Worm (Caenorhabditis elegans) whole organism, L4 larva: ENCODE data around the gene srxa-12.

Source experiments
- D1046.2 ChIP-seq: fragments of 200-800 bp; sonication (Bioruptor generic); IDR thresholded peaks from 2 replicates; pipeline ENCODE4 v1.3.6; 2022; ENCODE audit warnings: missing genetic modification characterization, missing compliant biosample characterization
- F37D6.2 ChIP-seq: sonication (generic microtip); optimal IDR thresholded peaks from 2 replicates; lab custom pipeline; 2016; ENCODE audit warnings: mild to moderate bottlenecking, missing genetic modification characterization, missing compliant biosample characterization
- F44E2.7 ChIP-seq: fragments of 200-800 bp; sonication (Bioruptor generic); IDR thresholded peaks from 2 replicates; pipeline ENCODE4 v2.1.2; 2022; ENCODE audit warnings: missing genetic modification characterization, missing compliant biosample characterization
- R02D3.7 ChIP-seq: fragments of 150-350 bp; sonication (generic microtip); optimal IDR thresholded peaks from 3 replicates; lab custom pipeline; 2014; ENCODE audit warnings: missing biosample characterization, missing genetic modification characterization
- T26A8.4 ChIP-seq: fragments of 200-800 bp; sonication (Bioruptor generic); IDR thresholded peaks from 2 replicates; pipeline ENCODE4 v1.3.6; 2022; ENCODE audit warnings: missing genetic modification characterization, missing compliant biosample characterization
- Y105C5A.15 ChIP-seq: fragments of 200-800 bp; sonication (Bioruptor generic); IDR thresholded peaks from 2 replicates; pipeline ENCODE4 v1.3.6; 2022; ENCODE audit warnings: missing genetic modification characterization, missing compliant biosample characterization
- ZK337.2 ChIP-seq: fragments of 200-800 bp; sonication (Bioruptor generic); IDR thresholded peaks from 2 replicates; pipeline ENCODE4 v1.3.6; 2022; ENCODE audit warnings: missing genetic modification reagents, missing genetic modification characterization, missing compliant biosample characterization
- aha-1 ChIP-seq: fragments of 150-350 bp; peaks from one replicate; lab custom pipeline; 2014; ENCODE audit warnings: missing biosample characterization, missing genetic modification characterization
- ceh-28 ChIP-seq: fragments of 150-350 bp; optimal IDR thresholded peaks from 2 replicates; lab custom pipeline; 2014; ENCODE audit warnings: missing biosample characterization, missing genetic modification reagents, missing genetic modification characterization
- ceh-32 ChIP-seq: sonication (generic microtip); optimal IDR thresholded peaks from 2 replicates; lab custom pipeline; 2016; ENCODE audit warnings: mild to moderate bottlenecking, missing genetic modification characterization, missing compliant biosample characterization; ENCODE audit not compliant: poor library complexity
- ceh-44 ChIP-seq: fragments of 200-800 bp; sonication (Bioruptor generic); IDR thresholded peaks from 2 replicates; pipeline ENCODE4 v1.3.6; 2022; ENCODE audit warnings: missing genetic modification reagents, missing genetic modification characterization, missing compliant biosample characterization
- ceh-62 ChIP-seq: sonication (generic microtip); optimal IDR thresholded peaks from 2 replicates; lab custom pipeline; 2017; ENCODE audit warnings: missing biosample characterization, missing genetic modification characterization
- ceh-82 ChIP-seq: sonication (generic microtip); optimal IDR thresholded peaks from 2 replicates; lab custom pipeline; 2017; ENCODE audit warnings: missing biosample characterization, missing genetic modification characterization
- ctbp-1 ChIP-seq: fragments of 200-800 bp; sonication (Bioruptor generic); IDR thresholded peaks from 2 replicates; pipeline ENCODE4 v1.3.6; 2022; ENCODE audit warnings: missing genetic modification reagents, missing genetic modification characterization, missing compliant biosample characterization
- dmd-8 ChIP-seq: fragments of 200-800 bp; sonication (Bioruptor generic); IDR thresholded peaks from 2 replicates; pipeline ENCODE4 v1.3.6; 2022; ENCODE audit warnings: missing genetic modification characterization, missing compliant biosample characterization
- dpl-1 ChIP-seq: fragments of 150-350 bp; optimal IDR thresholded peaks from 2 replicates; lab custom pipeline; 2014; ENCODE audit warnings: missing biosample characterization, missing genetic modification reagents, missing genetic modification characterization
- duxl-1 ChIP-seq: sonication (generic microtip); optimal IDR thresholded peaks from 2 replicates; lab custom pipeline; 2016; ENCODE audit warnings: mild to moderate bottlenecking, missing genetic modification characterization, moderate library complexity, missing compliant biosample characterization; ENCODE audit not compliant: poor library complexity
- dve-1 ChIP-seq: sonication (generic microtip); optimal IDR thresholded peaks from 2 replicates; lab custom pipeline; 2017; ENCODE audit warnings: antibody characterized with exemption, mild to moderate bottlenecking, missing genetic modification characterization, missing compliant biosample characterization; ENCODE audit not compliant: insufficient read depth
- fkh-10 ChIP-seq: fragments of 150-350 bp; optimal IDR thresholded peaks from 2 replicates; lab custom pipeline; 2014; ENCODE audit warnings: missing biosample characterization, missing genetic modification reagents, missing genetic modification characterization
- gei-8 ChIP-seq: fragments of 200-800 bp; sonication (Bioruptor generic); optimal IDR thresholded peaks from 2 replicates; lab custom pipeline; 2018; ENCODE audit warnings: mild to moderate bottlenecking, missing genetic modification characterization, missing compliant biosample characterization
- hlh-11 ChIP-seq: fragments of 200-800 bp; sonication (Bioruptor generic); optimal IDR thresholded peaks from 2 replicates; lab custom pipeline; 2018; ENCODE audit warnings: mild to moderate bottlenecking, missing genetic modification characterization, missing compliant biosample characterization
- jun-1 ChIP-seq: fragments of 150-350 bp; optimal IDR thresholded peaks from 2 replicates; lab custom pipeline; 2014; ENCODE audit warnings: missing biosample characterization, missing genetic modification reagents, missing genetic modification characterization
- lim-7 ChIP-seq: fragments of 200-800 bp; sonication (Bioruptor generic); IDR thresholded peaks from 2 replicates; pipeline ENCODE4 v1.3.6; 2022; ENCODE audit warnings: missing genetic modification characterization, missing compliant biosample characterization
- lin-1 ChIP-seq: fragments of 200-800 bp; sonication (Bioruptor generic); IDR thresholded peaks from 2 replicates; pipeline ENCODE4 v1.3.6; 2022; ENCODE audit warnings: missing genetic modification reagents, missing genetic modification characterization, missing compliant biosample characterization
- lir-3 ChIP-seq: sonication (generic microtip); optimal IDR thresholded peaks from 2 replicates; lab custom pipeline; 2016; ENCODE audit warnings: mild to moderate bottlenecking, missing genetic modification characterization, missing compliant biosample characterization
- madf-5 ChIP-seq, 2 experiments: fragments of 200-800 bp; sonication (Bioruptor generic); IDR thresholded peaks; 2 replicates each; pipeline ENCODE4 v1.3.6; 2022; ENCODE audit warnings: missing compliant biosample characterization in 2 of 2, missing genetic modification characterization in 2 of 2
- mdt-29 ChIP-seq: fragments of 200-800 bp; sonication (Bioruptor generic); IDR thresholded peaks from 2 replicates; pipeline ENCODE4 v1.3.6; 2022; ENCODE audit warnings: missing genetic modification reagents, missing genetic modification characterization, missing compliant biosample characterization
- mes-2 ChIP-seq: sonication (generic microtip); optimal IDR thresholded peaks from 2 replicates; lab custom pipeline; 2016; ENCODE audit warnings: missing genotype, mild to moderate bottlenecking, missing genetic modification characterization, missing compliant biosample characterization; ENCODE audit not compliant: poor library complexity, severe bottlenecking
- mxl-2 ChIP-seq: fragments of 200-800 bp; sonication (Bioruptor generic); conservative IDR thresholded peaks from 2 replicates; pipeline ENCODE4 v1.3.6; 2022; ENCODE audit warnings: missing genetic modification reagents, missing genetic modification characterization, missing compliant biosample characterization
- mxl-3 ChIP-seq: fragments of 200-800 bp; sonication (Bioruptor generic); optimal IDR thresholded peaks from 2 replicates; lab custom pipeline; 2018; ENCODE audit warnings: mild to moderate bottlenecking, missing genetic modification characterization, missing compliant biosample characterization
- nhr-10 ChIP-seq: fragments of 150-350 bp; optimal IDR thresholded peaks from 2 replicates; lab custom pipeline; 2014; ENCODE audit warnings: missing biosample characterization, missing genetic modification characterization
- nhr-102 ChIP-seq: sonication (generic microtip); optimal IDR thresholded peaks from 2 replicates; lab custom pipeline; 2016; ENCODE audit warnings: mild to moderate bottlenecking, missing genetic modification characterization, moderate library complexity, missing compliant biosample characterization
- nhr-11 ChIP-seq: fragments of 150-350 bp; optimal IDR thresholded peaks from 2 replicates; lab custom pipeline; 2014; ENCODE audit warnings: missing biosample characterization, missing genetic modification characterization
- nhr-25 ChIP-seq: sonication (generic microtip); optimal IDR thresholded peaks from 2 replicates; lab custom pipeline; 2017; ENCODE audit warnings: missing genetic modification characterization, mild to moderate bottlenecking, missing compliant biosample characterization, antibody characterized with exemption, moderate library complexity, borderline replicate concordance; ENCODE audit not compliant: insufficient read depth
- nhr-42 ChIP-seq: fragments of 200-800 bp; sonication (Bioruptor generic); IDR thresholded peaks from 2 replicates; pipeline ENCODE4 v1.3.6; 2022; ENCODE audit warnings: missing genetic modification characterization, missing compliant biosample characterization
- nhr-6 ChIP-seq: fragments of 150-350 bp; optimal IDR thresholded peaks from 2 replicates; lab custom pipeline; 2014; ENCODE audit warnings: missing biosample characterization, missing genetic modification characterization
- nhr-76 ChIP-seq: fragments of 150-350 bp; optimal IDR thresholded peaks from 2 replicates; lab custom pipeline; 2014; ENCODE audit warnings: missing biosample characterization, missing genetic modification characterization
- nhr-77 ChIP-seq: fragments of 150-350 bp; optimal IDR thresholded peaks from 2 replicates; lab custom pipeline; 2014; ENCODE audit warnings: missing biosample characterization, missing genetic modification characterization
- pha-4 ChIP-seq, 2 experiments: fragments of 150-350 bp in 1 of 2; fragments of 200-800 bp in 1 of 2; sonication (Bioruptor generic) in 1 of 2; IDR thresholded peaks in 1 of 2; optimal IDR thresholded peaks in 1 of 2; 2 replicates each; pipeline versions ENCODE4 v1.3.6 to Lab custom; 2014 to 2022; ENCODE audit warnings: missing genetic modification characterization in 2 of 2, missing genetic modification reagents in 2 of 2, missing biosample characterization in 1 of 2, missing compliant biosample characterization in 1 of 2
- php-3 ChIP-seq: fragments of 200-800 bp; sonication (Bioruptor generic); IDR thresholded peaks from 2 replicates; pipeline ENCODE4 v1.3.6; 2022; ENCODE audit warnings: missing genetic modification reagents, missing genetic modification characterization, missing compliant biosample characterization
- sdz-12 ChIP-seq: fragments of 200-800 bp; sonication (Bioruptor generic); optimal IDR thresholded peaks from 2 replicates; lab custom pipeline; 2018; ENCODE audit warnings: mild to moderate bottlenecking, missing genetic modification characterization, missing compliant biosample characterization
- set-16 ChIP-seq: fragments of 200-800 bp; sonication (Bioruptor generic); IDR thresholded peaks from 2 replicates; pipeline ENCODE4 v1.3.6; 2022; ENCODE audit warnings: missing genetic modification reagents, missing genetic modification characterization, missing compliant biosample characterization
- skn-1 ChIP-seq: fragments of 150-350 bp; optimal IDR thresholded peaks from 2 replicates; lab custom pipeline; 2014; ENCODE audit warnings: missing biosample characterization, missing genetic modification characterization
- tag-97 ChIP-seq: fragments of 200-800 bp; sonication (Bioruptor generic); IDR thresholded peaks from 2 replicates; pipeline ENCODE4 v1.3.6; 2022; ENCODE audit warnings: missing genetic modification characterization, missing compliant biosample characterization
- tra-1 ChIP-seq: fragments of 200-800 bp; sonication (Bioruptor generic); IDR thresholded peaks from 2 replicates; pipeline ENCODE4 v1.3.6; 2022; ENCODE audit warnings: missing genetic modification reagents, missing genetic modification characterization, missing compliant biosample characterization
- unc-39 ChIP-seq: sonication (generic microtip); optimal IDR thresholded peaks from 2 replicates; lab custom pipeline; 2017; ENCODE audit warnings: missing biosample characterization, missing genetic modification characterization
- vab-7 ChIP-seq: fragments of 200-800 bp; sonication (Bioruptor generic); IDR thresholded peaks from 2 replicates; pipeline ENCODE4 v1.3.6; 2022; ENCODE audit warnings: missing genetic modification reagents, missing genetic modification characterization, missing compliant biosample characterization
- zag-1 ChIP-seq: fragments of 150-350 bp; optimal IDR thresholded peaks from 2 replicates; lab custom pipeline; 2014; ENCODE audit warnings: missing biosample characterization, missing genetic modification characterization
- zfp-2 ChIP-seq: sonication (generic microtip); optimal IDR thresholded peaks from 2 replicates; lab custom pipeline; 2016; ENCODE audit warnings: mild to moderate bottlenecking, missing genetic modification characterization, missing compliant biosample characterization
- zfp-3 ChIP-seq: fragments of 200-800 bp; sonication (Bioruptor generic); conservative IDR thresholded peaks from 2 replicates; pipeline ENCODE4 v1.3.6; 2022; ENCODE audit warnings: missing genetic modification reagents, missing genetic modification characterization, missing compliant biosample characterization
- zip-11 ChIP-seq: fragments of 200-800 bp; sonication (Bioruptor generic); IDR thresholded peaks from 2 replicates; pipeline ENCODE4 v1.3.6; 2022; ENCODE audit warnings: missing genetic modification characterization, missing compliant biosample characterization
- ztf-11 ChIP-seq: fragments of 150-350 bp; optimal IDR thresholded peaks from 2 replicates; lab custom pipeline; 2014; ENCODE audit warnings: missing biosample characterization, missing genetic modification characterization

srxa-12 gene

ce11 chrV:13909400-13909799 is 17.1 kb upstream of the srxa-12 start, which contains the start of gene C06B3.7 (continued):
- TF ChIP-seq mes-2 (tag; lab: Kevin White, UChicago) (no peak), mdt-29 (GFP tag; lab: Robert Waterston, UW) (peak; percentile 78), zfp-2 (no peak), ztf-11 (tag; lab: Kevin White, UChicago) (no peak), nhr-77 (peak; percentile 96), tra-1 (GFP tag; lab: Robert Waterston, UW) (peak; percentile 62; the same call in 1 of the 2 replicates), zfp-3 (GFP tag; lab: Robert Waterston, UW) (no peak), mxl-3 (GFP tag; lab: Kevin White, UChicago) (peak; percentile 47), mxl-2 (no peak), set-16 (GFP tag; lab: Robert Waterston, UW) (no peak), lir-3 (tag; lab: Kevin White, UChicago) (no peak), hlh-11 (tag; lab: Kevin White, UChicago) (peak; percentile 96), nhr-76 (tag; lab: Kevin White, UChicago) (no peak), ZK337.2 (no peak), skn-1 (tag; lab: Kevin White, UChicago) (no peak), lim-7 (no peak), jun-1 (tag; lab: Kevin White, UChicago) (no peak), F44E2.7 (GFP tag; lab: Robert Waterston, UW) (no peak), lin-1 (GFP tag; lab: Robert Waterston, UW) (peak; percentile 16; the same call in 1 of the 2 replicates), D1046.2 (GFP tag; lab: Robert Waterston, UW) (no peak), nhr-42 (GFP tag; lab: Robert Waterston, UW) (no peak), ceh-32 (tag; lab: Kevin White, UChicago) (no peak), vab-7 (GFP tag; lab: Robert Waterston, UW) (no peak), madf-5 (GFP tag; IDR thresholded peaks at IDR 0.05; lab: Robert Waterston, UW) (no peak), ceh-44 (GFP tag; lab: Robert Waterston, UW) (no peak), pha-4 (GFP tag; IDR thresholded peaks at IDR 0.05; lab: Robert Waterston, UW) (peak; percentile 30; the same call in 1 of the 2 replicates), pha-4 (tag; optimal IDR thresholded peaks at IDR 0.05; lab: Kevin White, UChicago) (peak; percentile 41), php-3 (GFP tag; lab: Robert Waterston, UW) (peak; percentile 92), zag-1 (tag; lab: Kevin White, UChicago) (no peak), ceh-82 (tag; lab: Kevin White, UChicago) (no peak), ceh-62 (no peak), F37D6.2 (tag; lab: Kevin White, UChicago) (no peak), ceh-28 (tag; lab: Kevin White, UChicago) (no peak), dmd-8 (GFP tag; lab: Robert Waterston, UW) (no peak), unc-39 (tag; lab: Kevin White, UChicago) (no peak), dve-1 (tag; lab: Kevin White, UChicago) (peak; percentile 95), nhr-6 (peak; percentile 91), nhr-11 (tag; lab: Kevin White, UChicago) (peak; percentile 98), Y105C5A.15 (GFP tag; lab: Robert Waterston, UW) (no peak), nhr-10 (peak; percentile 78), nhr-102 (tag; lab: Kevin White, UChicago) (peak; percentile 57), R02D3.7 (no peak), dpl-1 (GFP tag; lab: Kevin White, UChicago) (peak; percentile 52), sdz-12 (GFP tag; lab: Kevin White, UChicago) (no peak), aha-1 (peak; percentile 99), zip-11 (no peak), fkh-10 (GFP tag; lab: Kevin White, UChicago) (no peak), ctbp-1 (GFP tag; lab: Robert Waterston, UW) (no peak), nhr-25 (tag; lab: Kevin White, UChicago) (peak; percentile 52), T26A8.4 (GFP tag; lab: Robert Waterston, UW) (0 out of 2 replicates have a peak, but pooled peaks have one; percentile 29), duxl-1 (no peak), tag-97 (no peak), gei-8 (no peak)
